Fruit fly (Drosophila melanogaster) whole organism, prepupa: Measurements from ENCODE around the gene CG6709.

Experiments used
- CG6276 ChIP-seq: fragments of 200-800 bp; sonication (Bioruptor generic); optimal IDR thresholded peaks from 2 replicates; lab custom pipeline; 2017; ENCODE audit warnings: missing biosample characterization, mild to moderate bottlenecking, missing genetic modification characterization
- CG7368 ChIP-seq: fragments of 200-800 bp; sonication (Bioruptor generic); optimal IDR thresholded peaks from 3 replicates; lab custom pipeline; 2016; ENCODE audit warnings: missing biosample characterization, missing genetic modification characterization
- CG9139 ChIP-seq: fragments of 200-800 bp; sonication (Bioruptor generic); optimal IDR thresholded peaks from 3 replicates; lab custom pipeline; 2017; ENCODE audit warnings: missing biosample characterization, mild to moderate bottlenecking, missing genetic modification characterization
- Eip75B ChIP-seq: fragments of 200-800 bp; sonication (Bioruptor generic); optimal IDR thresholded peaks from 3 replicates; lab custom pipeline; 2016; ENCODE audit warnings: missing biosample characterization, missing genetic modification characterization
- Eip78C ChIP-seq: fragments of 200-800 bp; sonication (Bioruptor generic); peaks from one replicate; lab custom pipeline; 2016; ENCODE audit warnings: missing biosample characterization, missing genetic modification characterization
- Gug ChIP-seq: fragments of 200-800 bp; sonication (Bioruptor generic); IDR thresholded peaks from 2 replicates; pipeline ENCODE4 v1.3.6; 2022; ENCODE audit warnings: missing biosample characterization, missing genetic modification characterization
- Hr38 ChIP-seq: sonication (Bioruptor generic); optimal IDR thresholded peaks from 2 replicates; lab custom pipeline; 2016; ENCODE audit warnings: missing biosample characterization, missing genetic modification characterization
- Hr4 ChIP-seq: fragments of 200-800 bp; sonication (Bioruptor generic); optimal IDR thresholded peaks from 3 replicates; lab custom pipeline; 2016; ENCODE audit warnings: missing biosample characterization, missing genetic modification characterization
- esn ChIP-seq: fragments of 200-800 bp; sonication (Bioruptor generic); optimal IDR thresholded peaks from 2 replicates; lab custom pipeline; 2016; ENCODE audit warnings: missing biosample characterization, mild to moderate bottlenecking, missing genetic modification characterization, moderate library complexity
- fkh ChIP-seq: fragments of 200-800 bp; sonication (Bioruptor generic); optimal IDR thresholded peaks from 3 replicates; lab custom pipeline; 2017; ENCODE audit warnings: missing biosample characterization, mild to moderate bottlenecking, missing genetic modification characterization, moderate library complexity
- vri ChIP-seq: fragments of 200-800 bp; sonication (Bioruptor generic); optimal IDR thresholded peaks from 3 replicates; lab custom pipeline; 2016; ENCODE audit warnings: missing biosample characterization, mild to moderate bottlenecking, missing genetic modification characterization

DNA sequence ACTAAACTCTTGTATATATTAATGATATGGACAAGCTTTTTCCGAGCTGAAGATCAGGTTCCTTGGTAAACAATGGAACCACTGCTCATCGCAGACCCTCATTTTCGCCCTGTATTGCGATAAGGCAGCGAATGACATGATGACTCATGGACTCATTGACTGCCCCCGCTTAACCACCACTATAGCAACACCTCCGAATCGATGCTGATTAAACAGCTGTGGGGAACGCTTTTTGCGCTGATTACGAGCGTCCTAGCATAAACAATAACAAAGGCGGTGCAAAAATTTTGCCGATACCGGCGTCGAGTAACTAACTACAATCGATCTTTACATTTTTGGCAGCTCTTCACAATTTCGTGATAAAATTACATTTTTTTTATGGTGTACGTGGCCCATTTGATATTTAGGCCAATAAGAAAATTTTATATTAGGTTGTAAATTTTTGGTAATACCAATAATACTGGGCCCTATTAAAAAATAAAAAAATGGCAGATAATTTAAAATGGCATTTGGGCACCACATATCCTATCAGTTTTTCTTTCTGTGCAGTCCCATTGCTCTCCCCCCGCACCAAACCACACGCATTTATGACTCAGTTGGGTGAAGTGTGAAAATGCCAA, 2.7 kb upstream of the CG6709 start:
- TF ChIP-seq Hr4 (GFP tag; lab: Kevin White, UChicago) (peak; percentile 40), Gug (GFP tag; lab: Robert Waterston, UW) (no peak), Hr38 (GFP tag; lab: Kevin White, UChicago) (no peak), fkh (no peak), vri (GFP tag; lab: Kevin White, UChicago) (peak; percentile 69), Eip75B (GFP tag; lab: Kevin White, UChicago) (peak; percentile 57), CG6276 (GFP tag; lab: Kevin White, UChicago) (no peak), CG7368 (GFP tag; lab: Kevin White, UChicago) (no peak), Eip78C (GFP tag; lab: Kevin White, UChicago) (peak; percentile 67), CG9139 (GFP tag; lab: Kevin White, UChicago) (no peak), esn (GFP tag; lab: Kevin White, UChicago) (peak; percentile 61)
